Fruit fly (Drosophila melanogaster) whole organism, embryonic: ENCODE measurements around the gene CG5846.

Experiments used
- B-H2 ChIP-seq: fragments of 200-800 bp; sonication (Bioruptor generic); optimal IDR thresholded peaks from 2 replicates; lab custom pipeline; 2018; ENCODE audit warnings: missing biosample characterization, mild to moderate bottlenecking, missing genetic modification characterization
- CG11560 ChIP-seq: fragments of 200-800 bp; sonication (Bioruptor generic); IDR thresholded peaks from 3 replicates; pipeline ENCODE4 v1.3.6; 2022; ENCODE audit warnings: missing biosample characterization, missing genetic modification characterization
- CG12299 ChIP-seq: fragments of 200-800 bp; sonication (Bioruptor generic); optimal IDR thresholded peaks from 2 replicates; lab custom pipeline; 2018; ENCODE audit warnings: missing biosample characterization, mild to moderate bottlenecking, missing genetic modification characterization
- CG13424 ChIP-seq: fragments of 200-800 bp; sonication (Bioruptor generic); optimal IDR thresholded peaks from 2 replicates; lab custom pipeline; 2019; ENCODE audit warnings: missing biosample characterization, mild to moderate bottlenecking, missing genetic modification characterization, moderate library complexity
- CG17385 ChIP-seq: fragments of 200-800 bp; sonication (Bioruptor generic); optimal IDR thresholded peaks from 3 replicates; lab custom pipeline; 2018; ENCODE audit warnings: missing biosample characterization, mild to moderate bottlenecking, missing genetic modification characterization
- CG18011 ChIP-seq: fragments of 200-800 bp; sonication (Bioruptor generic); optimal IDR thresholded peaks from 2 replicates; lab custom pipeline; 2017; ENCODE audit warnings: missing biosample characterization, missing genetic modification characterization, mild to moderate bottlenecking, moderate library complexity, missing genotype
- CG2120 ChIP-seq: fragments of 200-800 bp; sonication (Bioruptor generic); optimal IDR thresholded peaks from 3 replicates; lab custom pipeline; 2016; ENCODE audit warnings: missing biosample characterization, missing genetic modification characterization
- CG30403 ChIP-seq: fragments of 200-800 bp; sonication (Bioruptor generic); optimal IDR thresholded peaks from 3 replicates; lab custom pipeline; 2016; ENCODE audit warnings: missing biosample characterization, missing genetic modification characterization
- CG31388 ChIP-seq: fragments of 200-800 bp; sonication (Bioruptor generic); optimal IDR thresholded peaks from 2 replicates; lab custom pipeline; 2016; ENCODE audit warnings: missing biosample characterization, missing genetic modification characterization
- CG32772 ChIP-seq: fragments of 200-800 bp; sonication (Bioruptor generic); IDR thresholded peaks from 2 replicates; pipeline ENCODE4 v1.3.6; 2022; ENCODE audit warnings: missing biosample characterization, missing genetic modification characterization
- CG3726 ChIP-seq: fragments of 200-800 bp; sonication (Bioruptor generic); IDR thresholded peaks from 3 replicates; pipeline ENCODE4, ENCODE4 v1.3.6; 2022; ENCODE audit warnings: missing biosample characterization, missing genetic modification characterization
- CG43689 ChIP-seq: fragments of 200-800 bp; sonication (Bioruptor generic); IDR thresholded peaks from 2 replicates; pipeline ENCODE4 v1.3.6; 2022; ENCODE audit warnings: missing biosample characterization, missing genetic modification characterization
- Dll ChIP-seq: fragments of 200-800 bp; sonication (Bioruptor generic); IDR thresholded peaks from 4 replicates; pipeline ENCODE4 v1.3.6; 2022; ENCODE audit warnings: missing biosample characterization, missing genetic modification characterization; ENCODE audit not compliant: partially characterized antibody
- E2f2 ChIP-seq: fragments of 200-800 bp; sonication (Bioruptor generic); IDR thresholded peaks from 2 replicates; pipeline ENCODE4 v1.3.6; 2022; ENCODE audit warnings: missing biosample characterization, missing genetic modification characterization
- GATAe ChIP-seq: fragments of 200-800 bp; sonication (Bioruptor generic); conservative IDR thresholded peaks from 2 replicates; pipeline ENCODE4 v1.3.6; 2022; ENCODE audit warnings: missing biosample characterization, missing genetic modification characterization
- Gsc ChIP-seq: fragments of 200-800 bp; sonication (Bioruptor generic); IDR thresholded peaks from 2 replicates; pipeline ENCODE4 v1.3.6; 2022; ENCODE audit warnings: missing biosample characterization, missing genetic modification characterization
- Gug ChIP-seq: fragments of 200-800 bp; sonication (Bioruptor generic); IDR thresholded peaks from 4 replicates; pipeline ENCODE4 v1.3.6; 2022; ENCODE audit warnings: missing biosample characterization, missing genetic modification characterization
- H15 ChIP-seq: fragments of 200-800 bp; sonication (Bioruptor generic); IDR thresholded peaks from 3 replicates; pipeline ENCODE4 v1.3.6; 2022; ENCODE audit warnings: missing biosample characterization, missing genetic modification characterization
- Hmx ChIP-seq: fragments of 200-800 bp; sonication (Bioruptor generic); optimal IDR thresholded peaks from 2 replicates; lab custom pipeline; 2016; ENCODE audit warnings: missing biosample characterization, missing genetic modification characterization
- Hr3 ChIP-seq: fragments of 200-800 bp; sonication (Bioruptor generic); optimal IDR thresholded peaks from 3 replicates; lab custom pipeline; 2016; ENCODE audit warnings: missing biosample characterization, missing genetic modification characterization
- MBD-R2 ChIP-seq: fragments of 200-800 bp; sonication (Bioruptor generic); IDR thresholded peaks from 2 replicates; pipeline ENCODE4 v1.3.6; 2022; ENCODE audit warnings: missing biosample characterization, missing genetic modification characterization
- Optix ChIP-seq: fragments of 200-800 bp; sonication (Bioruptor generic); IDR thresholded peaks from 3 replicates; pipeline ENCODE4 v1.3.6; 2022; ENCODE audit warnings: missing biosample characterization, missing genetic modification characterization
- Sin3A ChIP-seq: fragments of >200 bp; optimal IDR thresholded peaks from 2 replicates; lab custom pipeline; 2018
- ac ChIP-seq: fragments of 200-800 bp; sonication (Bioruptor generic); optimal IDR thresholded peaks from 3 replicates; lab custom pipeline; 2017; ENCODE audit warnings: missing biosample characterization, mild to moderate bottlenecking, missing genetic modification characterization
- ase ChIP-seq: fragments of 200-800 bp; sonication (Bioruptor generic); IDR thresholded peaks from 3 replicates; pipeline ENCODE4 v1.3.6; 2022; ENCODE audit warnings: missing biosample characterization, missing genetic modification characterization
- bbx ChIP-seq: fragments of 200-800 bp; sonication (Bioruptor generic); IDR thresholded peaks from 2 replicates; pipeline ENCODE4 v1.3.6; 2022; ENCODE audit warnings: missing biosample characterization, missing genetic modification characterization; ENCODE audit not compliant: partially characterized antibody
- btn ChIP-seq: fragments of 200-800 bp; sonication (Bioruptor generic); optimal IDR thresholded peaks from 2 replicates; lab custom pipeline; 2016; ENCODE audit warnings: missing biosample characterization, missing genetic modification characterization
- ci ChIP-seq: fragments of 200-800 bp; sonication (Bioruptor generic); IDR thresholded peaks from 3 replicates; pipeline ENCODE4 v1.3.6; 2022; ENCODE audit warnings: missing biosample characterization, missing genetic modification characterization
- danr ChIP-seq: fragments of 200-800 bp; sonication (Bioruptor generic); IDR thresholded peaks from 2 replicates; pipeline ENCODE4 v1.3.6; 2022; ENCODE audit warnings: missing biosample characterization, missing genetic modification characterization
- ems ChIP-seq: fragments of 200-800 bp; sonication (Bioruptor generic); optimal IDR thresholded peaks from 3 replicates; lab custom pipeline; 2016; ENCODE audit warnings: missing biosample characterization, missing genetic modification characterization
- gcm ChIP-seq: fragments of 200-800 bp; sonication (Bioruptor generic); optimal IDR thresholded peaks from 2 replicates; lab custom pipeline; 2019; ENCODE audit warnings: missing biosample characterization, mild to moderate bottlenecking, missing genetic modification characterization, moderate library complexity
- gro ChIP-seq: fragments of 200-800 bp; sonication (Bioruptor generic); optimal IDR thresholded peaks from 2 replicates; lab custom pipeline; 2016; ENCODE audit warnings: missing biosample characterization, missing genetic modification characterization
- kah ChIP-seq: fragments of 200-800 bp; sonication (Bioruptor generic); optimal IDR thresholded peaks from 2 replicates; lab custom pipeline; 2018; ENCODE audit warnings: missing biosample characterization, mild to moderate bottlenecking, missing genetic modification characterization
- maf-S ChIP-seq: fragments of 200-800 bp; sonication (Bioruptor generic); optimal IDR thresholded peaks from 2 replicates; lab custom pipeline; 2016; ENCODE audit warnings: missing biosample characterization, missing genetic modification characterization
- nau ChIP-seq: fragments of 200-800 bp; sonication (Bioruptor generic); optimal IDR thresholded peaks from 3 replicates; lab custom pipeline; 2017; ENCODE audit warnings: missing biosample characterization, mild to moderate bottlenecking, missing genetic modification characterization, missing genetic modification reagents
- nom ChIP-seq: fragments of 200-800 bp; sonication (Bioruptor generic); optimal IDR thresholded peaks from 2 replicates; lab custom pipeline; 2017; ENCODE audit warnings: missing biosample characterization, missing genetic modification characterization, mild to moderate bottlenecking, moderate library complexity, missing genetic modification reagents
- odd ChIP-seq: fragments of 200-800 bp; sonication (Bioruptor generic); optimal IDR thresholded peaks from 2 replicates; lab custom pipeline; 2017; ENCODE audit warnings: missing biosample characterization, mild to moderate bottlenecking, missing genetic modification characterization
- pho ChIP-seq: fragments of 200-800 bp; sonication (Bioruptor generic); optimal IDR thresholded peaks from 2 replicates; lab custom pipeline; 2016; ENCODE audit warnings: missing biosample characterization, missing genetic modification characterization
- pnt ChIP-seq: fragments of 200-800 bp; sonication (Bioruptor generic); optimal IDR thresholded peaks from 3 replicates; lab custom pipeline; 2016; ENCODE audit warnings: missing biosample characterization, missing genetic modification characterization
- pzg ChIP-seq: fragments of 200-800 bp; sonication (Bioruptor generic); optimal IDR thresholded peaks from 3 replicates; lab custom pipeline; 2018; ENCODE audit warnings: missing biosample characterization, mild to moderate bottlenecking, missing genetic modification characterization, moderate library complexity
- ranshi ChIP-seq: fragments of 200-800 bp; sonication (Bioruptor generic); IDR thresholded peaks from 2 replicates; pipeline ENCODE4 v1.3.6; 2022; ENCODE audit warnings: missing biosample characterization, missing genetic modification characterization
- ro ChIP-seq: fragments of 200-800 bp; sonication (Bioruptor generic); IDR thresholded peaks from 2 replicates; pipeline ENCODE4 v1.3.6; 2022; ENCODE audit warnings: missing biosample characterization, missing genetic modification characterization
- shn ChIP-seq: fragments of 200-800 bp; sonication (Bioruptor generic); optimal IDR thresholded peaks from 3 replicates; lab custom pipeline; 2016; ENCODE audit warnings: missing biosample characterization, missing genetic modification characterization
- sim ChIP-seq: fragments of 200-800 bp; sonication (Bioruptor generic); IDR thresholded peaks from 2 replicates; pipeline ENCODE4 v1.3.6; 2022; ENCODE audit warnings: missing biosample characterization, missing genetic modification characterization
- sima ChIP-seq: fragments of 200-800 bp; sonication (Bioruptor generic); optimal IDR thresholded peaks from 2 replicates; lab custom pipeline; 2016; ENCODE audit warnings: missing biosample characterization, missing genetic modification characterization
- sob ChIP-seq: fragments of 200-800 bp; sonication (Bioruptor generic); IDR thresholded peaks from 2 replicates; pipeline ENCODE4 v1.3.6; 2022; ENCODE audit warnings: missing biosample characterization, missing genetic modification characterization
- tll ChIP-seq, 2 experiments: fragments of 200-800 bp in 1 of 2; fragments of >200 bp in 1 of 2; sonication (Bioruptor generic) in 1 of 2; optimal IDR thresholded peaks; 2 replicates each; lab custom pipeline; 2017 to 2019; ENCODE audit warnings: missing biosample characterization in 2 of 2, missing genetic modification characterization in 2 of 2, mild to moderate bottlenecking in 1 of 2, moderate library complexity in 1 of 2
- tup ChIP-seq: fragments of 200-800 bp; sonication (Bioruptor generic); optimal IDR thresholded peaks from 2 replicates; lab custom pipeline; 2016; ENCODE audit warnings: missing biosample characterization, mild to moderate bottlenecking, missing genetic modification characterization, moderate library complexity
- zfh1 ChIP-seq: fragments of 200-800 bp; sonication (Bioruptor generic); IDR thresholded peaks from 3 replicates; pipeline ENCODE4 v1.3.6; 2022; ENCODE audit warnings: missing biosample characterization, missing genetic modification characterization

Gene CG5846

dm6 chr2L:9918020-9918959, 38.7 kb downstream of the CG5846 start, which contains the start of the genes CG5885 and CG4598 (continued):
- TF ChIP-seq CG31388 (GFP tag; lab: Kevin White, UChicago) (no peak), CG17385 (GFP tag; lab: Kevin White, UChicago) (peak; percentile 64), ems (GFP tag; lab: Kevin White, UChicago) (peak; percentile 11), pnt (peak; percentile 55), gcm (GFP tag; lab: Kevin White, UChicago) (peak; percentile 38), danr (GFP tag; lab: Robert Waterston, UW) (no peak), Gug (GFP tag; lab: Robert Waterston, UW) (peak; percentile 56; the same call in 2 of the 4 replicates), sima (GFP tag; lab: Kevin White, UChicago) (no peak), Optix (GFP tag; lab: Robert Waterston, UW) (peak; percentile 19; the same call in 1 of the 3 replicates), bbx (GFP tag; lab: Robert Waterston, UW) (peak; percentile 81), Hmx (GFP tag; lab: Kevin White, UChicago) (peak; percentile 7), Sin3A (lab: Kevin White, UChicago) (peak; percentile 46), pho (peak; percentile 19), shn (peak; percentile 9), Dll (peak; percentile 77), E2f2 (GFP tag; lab: Robert Waterston, UW) (peak; percentile 95), kah (GFP tag; lab: Kevin White, UChicago) (peak; percentile 59), maf-S (GFP tag; lab: Kevin White, UChicago) (peak; percentile 40), sob (GFP tag; lab: Robert Waterston, UW) (peak; percentile 47; the same call in 1 of the 2 replicates), ro (GFP tag; lab: Robert Waterston, UW) (no peak), tll (GFP tag; optimal IDR thresholded peaks at IDR 0.05; lab: Kevin White, UChicago) (no peak), nom (peak; percentile 96), btn (GFP tag; lab: Kevin White, UChicago) (no peak), ase (GFP tag; lab: Robert Waterston, UW) (peak; percentile 44; the same call in 1 of the 3 replicates), CG32772 (GFP tag; lab: Robert Waterston, UW) (peak; percentile 28; the same call in 1 of the 2 replicates), odd (GFP tag; lab: Kevin White, UChicago) (peak; percentile 56), tup (GFP tag; lab: Kevin White, UChicago) (peak; percentile 40), Gsc (no peak), sim (GFP tag; lab: Robert Waterston, UW) (no peak; the same call in 1 of the 2 replicates), MBD-R2 (GFP tag; lab: Robert Waterston, UW) (peak; percentile 66), CG18011 (peak; percentile 11), gro (no peak), ac (GFP tag; lab: Kevin White, UChicago) (no peak), pzg (GFP tag; lab: Kevin White, UChicago) (peak; percentile 90), CG30403 (GFP tag; lab: Kevin White, UChicago) (peak; percentile 77), GATAe (no peak), Hr3 (GFP tag; lab: Kevin White, UChicago) (peak; percentile 72), nau (no peak), ranshi (GFP tag; lab: Robert Waterston, UW) (peak; percentile 78), CG2120 (GFP tag; lab: Kevin White, UChicago) (peak; percentile 76), CG3726 (GFP tag; lab: Robert Waterston, UW) (0 out of 3 replicates have a peak, but pooled peaks have one; percentile 45), CG11560 (tag; lab: Robert Waterston, UW) (peak; percentile 41; the same call in 1 of the 3 replicates), zfh1 (GFP tag; lab: Robert Waterston, UW) (peak; percentile 69), CG43689 (0 out of 2 replicates have a peak, but pooled peaks have one; percentile 10), CG13424 (peak; percentile 78), H15 (GFP tag; lab: Robert Waterston, UW) (peak; percentile 41; the same call in 2 of the 3 replicates), B-H2 (GFP tag; lab: Kevin White, UChicago) (peak; percentile 50), CG12299 (tag; lab: Kevin White, UChicago) (peak; percentile 2), ci (GFP tag; lab: Robert Waterston, UW) (peak; percentile 85)
